Worm (Caenorhabditis elegans): ENCODE results near the gene ddx-23.

DNA sequence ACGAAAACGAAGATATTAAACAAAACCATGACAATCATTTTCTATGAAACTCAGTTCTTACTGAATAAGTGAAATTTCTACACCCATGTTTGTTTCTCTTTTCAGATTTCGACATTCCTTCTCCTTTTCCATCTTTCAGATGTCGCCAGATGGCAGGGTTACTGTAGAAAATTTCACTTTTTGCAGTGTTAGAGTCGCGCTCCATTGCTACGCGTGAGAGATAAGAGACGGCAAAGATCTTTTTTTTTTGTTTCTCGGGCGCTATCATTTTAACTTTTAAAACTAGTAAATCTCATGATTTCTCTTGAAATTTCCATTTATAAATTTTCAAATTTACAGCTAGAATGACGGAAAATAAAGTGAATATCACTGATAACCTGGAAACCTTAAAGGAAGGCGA lies 25.1 kb upstream of the ddx-23 start, which contains the start of the genes mig-21 and F01F1.2:
- TF ChIP-seq dao-5 (tag; optimal IDR thresholded peaks at IDR 0.05) (no peak), him-1 (tag; optimal IDR thresholded peaks at IDR 0.05) (no peak), W03F9.2 (tag; optimal IDR thresholded peaks at IDR 0.05) (no peak)
